Worm (Caenorhabditis elegans) whole organism, early embryonic: ENCODE results near the gene B0303.4.

Experiments used
- B0310.2 ChIP-seq: sonication (generic microtip); optimal IDR thresholded peaks from 2 replicates; lab custom pipeline; 2016; ENCODE audit warnings: mild to moderate bottlenecking, missing genetic modification characterization, missing compliant biosample characterization
- F13C5.2 ChIP-seq: sonication (generic microtip); optimal IDR thresholded peaks from 2 replicates; lab custom pipeline; 2017; ENCODE audit warnings: mild to moderate bottlenecking, missing genetic modification characterization, inconsistent platforms, missing compliant biosample characterization
- aly-1 ChIP-seq: sonication (generic microtip); optimal IDR thresholded peaks from 2 replicates; lab custom pipeline; 2016; ENCODE audit warnings: missing genetic modification characterization, missing compliant biosample characterization
- ama-1 ChIP-seq: fragments of 150-350 bp; optimal IDR thresholded peaks from 2 replicates; lab custom pipeline; 2014
- ceh-13 ChIP-seq: fragments of 200-800 bp; sonication (Bioruptor generic); optimal IDR thresholded peaks from 2 replicates; lab custom pipeline; 2018; ENCODE audit warnings: mild to moderate bottlenecking, missing genetic modification characterization, missing compliant biosample characterization
- ceh-36 ChIP-seq: sonication (generic microtip); optimal IDR thresholded peaks from 2 replicates; lab custom pipeline; 2016; ENCODE audit warnings: missing genetic modification characterization, inconsistent platforms, missing compliant biosample characterization
- ets-7 ChIP-seq: sonication (generic microtip); optimal IDR thresholded peaks from 2 replicates; lab custom pipeline; 2016; ENCODE audit warnings: missing genotype, missing genetic modification characterization, missing compliant biosample characterization
- flt-1 ChIP-seq: fragments of 200-800 bp; sonication (Bioruptor generic); IDR thresholded peaks from 2 replicates; pipeline ENCODE4 v1.3.6; 2022; ENCODE audit warnings: missing genetic modification characterization, missing compliant biosample characterization
- hmbx-1 ChIP-seq: sonication (generic microtip); optimal IDR thresholded peaks from 2 replicates; lab custom pipeline; 2016; ENCODE audit warnings: mild to moderate bottlenecking, missing genetic modification characterization, missing compliant biosample characterization
- hmg-4 ChIP-seq: fragments of 200-800 bp; sonication (Bioruptor generic); optimal IDR thresholded peaks from 2 replicates; lab custom pipeline; 2018; ENCODE audit warnings: mild to moderate bottlenecking, missing genetic modification characterization, missing compliant biosample characterization
- hnd-1 ChIP-seq: sonication (generic microtip); optimal IDR thresholded peaks from 2 replicates; lab custom pipeline; 2016; ENCODE audit warnings: missing genetic modification characterization, missing compliant biosample characterization
- pes-1 ChIP-seq: fragments of 200-800 bp; sonication (Bioruptor generic); IDR thresholded peaks from 2 replicates; pipeline ENCODE4 v1.3.6; 2022; ENCODE audit warnings: missing genetic modification reagents, missing genetic modification characterization, missing compliant biosample characterization
- scrt-1 ChIP-seq: fragments of 200-800 bp; sonication (Bioruptor generic); IDR thresholded peaks from 2 replicates; pipeline ENCODE4 v1.3.6; 2022; ENCODE audit warnings: missing genetic modification characterization, missing compliant biosample characterization
- sea-1 ChIP-seq: fragments of 200-800 bp; sonication (Bioruptor generic); conservative IDR thresholded peaks from 2 replicates; pipeline ENCODE4 v1.3.6; 2022; ENCODE audit warnings: missing genetic modification characterization, missing compliant biosample characterization
- tbx-11 ChIP-seq: fragments of 200-800 bp; sonication (Bioruptor generic); IDR thresholded peaks from 2 replicates; pipeline ENCODE4 v1.3.6; 2022; ENCODE audit warnings: missing genetic modification characterization, missing compliant biosample characterization
- tbx-37 ChIP-seq: fragments of 200-800 bp; sonication (Bioruptor generic); conservative IDR thresholded peaks from 2 replicates; pipeline ENCODE4 v1.3.6; 2022; ENCODE audit warnings: missing genetic modification reagents, missing genetic modification characterization, missing compliant biosample characterization
- tra-4 ChIP-seq: sonication (generic microtip); optimal IDR thresholded peaks from 2 replicates; lab custom pipeline; 2017; ENCODE audit warnings: missing genetic modification characterization, missing compliant biosample characterization

B0303.4 gene

ce11 chrIII:8653457-8653856, 36.2 kb upstream of the B0303.4 start:
- TF ChIP-seq hmg-4 (GFP tag; lab: Kevin White, UChicago), result no peak
- no peak for TF ChIP-seq flt-1
- no peak for TF ChIP-seq sea-1 (GFP tag; lab: Robert Waterston, UW)
- TF ChIP-seq ceh-13 (GFP tag; lab: Kevin White, UChicago), result no peak
- no peak for TF ChIP-seq hmbx-1
- no peak for TF ChIP-seq ceh-36
- TF ChIP-seq ets-7 (tag; lab: Kevin White, UChicago), result no peak
- TF ChIP-seq hnd-1 (tag; lab: Kevin White, UChicago), result no peak
- no peak for TF ChIP-seq aly-1
- no peak for TF ChIP-seq B0310.2
- TF ChIP-seq tra-4, result no peak
- no peak for TF ChIP-seq ama-1 (lab: Kevin White, UChicago)
- TF ChIP-seq pes-1 (GFP tag; lab: Robert Waterston, UW), result no peak
- TF ChIP-seq tbx-37 (GFP tag; lab: Robert Waterston, UW), result no peak
- no peak for TF ChIP-seq scrt-1 (GFP tag; lab: Robert Waterston, UW)
- TF ChIP-seq F13C5.2 (tag; lab: Kevin White, UChicago), result no peak
- TF ChIP-seq tbx-11 (GFP tag; lab: Robert Waterston, UW), result no peak

- TF ChIP-seq tbx-37 (GFP tag; lab: Robert Waterston, UW), result no peak
- TF ChIP-seq hnd-1 (tag; lab: Kevin White, UChicago), result no peak
- no peak for TF ChIP-seq ceh-13 (GFP tag; lab: Kevin White, UChicago)
These were observed 35.7 kb upstream of the B0303.4 start, which contains the start of gene F22B7.9 for ce11 chrIII:8653875-8654386. F22B7.9 (minus strand) TSS chrIII:8653925.

- TF ChIP-seq hmbx-1 (no peak), tbx-11 (GFP tag; lab: Robert Waterston, UW) (no peak), tra-4 (no peak), hmg-4 (GFP tag; lab: Kevin White, UChicago) (no peak), F13C5.2 (tag; lab: Kevin White, UChicago) (no peak), aly-1 (no peak), sea-1 (GFP tag; lab: Robert Waterston, UW) (no peak), ets-7 (tag; lab: Kevin White, UChicago) (no peak), ceh-13 (GFP tag; lab: Kevin White, UChicago) (no peak), hnd-1 (tag; lab: Kevin White, UChicago) (no peak), ama-1 (lab: Kevin White, UChicago) (no peak), flt-1 (no peak), ceh-36 (no peak), scrt-1 (GFP tag; lab: Robert Waterston, UW) (no peak), pes-1 (GFP tag; lab: Robert Waterston, UW) (no peak), B0310.2 (no peak), tbx-37 (GFP tag; lab: Robert Waterston, UW) (no peak)
These were observed 35.2 kb upstream of the B0303.4 start for ce11 chrIII:8654400-8654980.

ce11 chrIII:8655412-8655811, 34.2 kb upstream of the B0303.4 start:
- TF ChIP-seq hmg-4 (GFP tag; lab: Kevin White, UChicago) (no peak), ceh-13 (GFP tag; lab: Kevin White, UChicago) (no peak), aly-1 (no peak), pes-1 (GFP tag; lab: Robert Waterston, UW) (no peak), flt-1 (no peak), tbx-37 (GFP tag; lab: Robert Waterston, UW) (no peak), hmbx-1 (no peak), F13C5.2 (tag; lab: Kevin White, UChicago) (no peak)

ce11 chrIII:8656055-8656454, 33.6 kb upstream of the B0303.4 start:
- TF ChIP-seq B0310.2, result no peak

- no peak for TF ChIP-seq ama-1 (lab: Kevin White, UChicago)
- TF ChIP-seq scrt-1 (GFP tag; lab: Robert Waterston, UW), result no peak
- no peak for TF ChIP-seq ets-7 (tag; lab: Kevin White, UChicago)
- TF ChIP-seq flt-1, result no peak
- TF ChIP-seq sea-1 (GFP tag; lab: Robert Waterston, UW), result no peak
- TF ChIP-seq hmg-4 (GFP tag; lab: Kevin White, UChicago), result no peak
- no peak for TF ChIP-seq hmbx-1
- TF ChIP-seq tbx-37 (GFP tag; lab: Robert Waterston, UW), result no peak
These were observed 32.7 kb upstream of the B0303.4 start for ce11 chrIII:8656957-8657356.

- TF ChIP-seq ceh-13 (GFP tag; lab: Kevin White, UChicago) (no peak), hmbx-1 (no peak), B0310.2 (no peak), aly-1 (no peak), tbx-11 (GFP tag; lab: Robert Waterston, UW) (no peak), tbx-37 (GFP tag; lab: Robert Waterston, UW) (no peak), flt-1 (no peak), ets-7 (tag; lab: Kevin White, UChicago) (no peak), scrt-1 (GFP tag; lab: Robert Waterston, UW) (no peak), ama-1 (lab: Kevin White, UChicago) (no peak), hmg-4 (GFP tag; lab: Kevin White, UChicago) (no peak)
These were observed 31.8 kb upstream of the B0303.4 start for ce11 chrIII:8657676-8658366.

ce11 chrIII:8658367-8658761, 31.3 kb upstream of the B0303.4 start:
- TF ChIP-seq aly-1, result no peak
- no peak for TF ChIP-seq hmbx-1
- TF ChIP-seq sea-1 (GFP tag; lab: Robert Waterston, UW), result no peak
- TF ChIP-seq hnd-1 (tag; lab: Kevin White, UChicago), result no peak
- no peak for TF ChIP-seq ceh-13 (GFP tag; lab: Kevin White, UChicago)
- TF ChIP-seq tbx-37 (GFP tag; lab: Robert Waterston, UW), result no peak
- no peak for TF ChIP-seq pes-1 (GFP tag; lab: Robert Waterston, UW)
- TF ChIP-seq ama-1 (lab: Kevin White, UChicago), result no peak
- no peak for TF ChIP-seq hmg-4 (GFP tag; lab: Kevin White, UChicago)
- TF ChIP-seq scrt-1 (GFP tag; lab: Robert Waterston, UW), result no peak
- no peak for TF ChIP-seq tra-4
- TF ChIP-seq B0310.2, result no peak
